Fruit fly (Drosophila melanogaster): ENCODE data around the gene beat-IIIa.

beat-IIIa gene

dm6 chr2L:17130795-17131194 lies at the start of gene beat-IIIa, which contains the start of gene CG34106:
Gene beat-IIIa (plus strand): TSS chr2L:17131024.
Gene CG34106 (plus strand): TSS chr2L:17131024.
- TF ChIP-seq h (optimal IDR thresholded peaks at IDR 0.05), result no peak
- TF ChIP-seq psq (optimal IDR thresholded peaks at IDR 0.05), result no peak
- TF ChIP-seq Myc (optimal IDR thresholded peaks at IDR 0.05), result no peak
- no peak for TF ChIP-seq ttk (optimal IDR thresholded peaks at IDR 0.05)
- no peak for TF ChIP-seq Sin3A (optimal IDR thresholded peaks at IDR 0.05)
- no peak for TF ChIP-seq insv (optimal IDR thresholded peaks at IDR 0.05)

DNA sequence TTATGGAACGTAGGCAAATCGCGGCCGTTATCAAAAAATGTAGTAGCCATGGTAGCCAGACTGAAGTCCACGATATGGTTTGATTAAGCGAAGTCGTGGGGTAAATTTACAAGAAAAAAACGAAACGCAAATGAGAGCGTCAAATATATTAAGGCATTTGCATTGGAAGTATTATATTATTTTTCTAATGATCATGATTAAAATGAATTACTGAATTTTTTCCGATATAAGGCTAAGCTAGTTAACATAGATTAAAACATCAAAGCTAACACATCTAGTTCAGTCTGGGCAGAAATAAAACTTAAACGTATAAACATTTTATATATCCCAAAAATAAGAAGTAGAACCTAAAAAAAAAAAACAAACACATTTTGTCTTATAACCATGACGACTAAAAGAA lies 43.5 kb upstream of the beat-IIIa start, which contains the start of gene CG12620:
CG12620 (plus strand) TSS at position 301 of the 400 bp plus-strand sequence.
- TF ChIP-seq ttk (optimal IDR thresholded peaks at IDR 0.05) (no peak), h (optimal IDR thresholded peaks at IDR 0.05) (no peak), Sin3A (optimal IDR thresholded peaks at IDR 0.05) (no peak), Myc (optimal IDR thresholded peaks at IDR 0.05) (no peak), psq (optimal IDR thresholded peaks at IDR 0.05) (no peak), insv (optimal IDR thresholded peaks at IDR 0.05) (no peak)

dm6 chr2L:17092737-17093136 lies 38.1 kb upstream of the beat-IIIa start:
- TF ChIP-seq h (optimal IDR thresholded peaks at IDR 0.05) (no peak), ttk (optimal IDR thresholded peaks at IDR 0.05) (no peak), Myc (optimal IDR thresholded peaks at IDR 0.05) (no peak), Sin3A (optimal IDR thresholded peaks at IDR 0.05) (no peak), insv (optimal IDR thresholded peaks at IDR 0.05) (no peak), psq (optimal IDR thresholded peaks at IDR 0.05) (no peak)

- no peak for TF ChIP-seq psq (optimal IDR thresholded peaks at IDR 0.05)
- no peak for TF ChIP-seq insv (optimal IDR thresholded peaks at IDR 0.05)
- TF ChIP-seq h (optimal IDR thresholded peaks at IDR 0.05), result no peak
- no peak for TF ChIP-seq ttk (optimal IDR thresholded peaks at IDR 0.05)
- TF ChIP-seq Sin3A (optimal IDR thresholded peaks at IDR 0.05), result no peak
- TF ChIP-seq Myc (optimal IDR thresholded peaks at IDR 0.05), result no peak
Observed at dm6 chr2L:17125861-17126260, 5.0 kb upstream of the beat-IIIa start, which contains the start of gene CG31784. Gene CG31784 (minus strand): TSS chr2L:17125961.

DNA sequence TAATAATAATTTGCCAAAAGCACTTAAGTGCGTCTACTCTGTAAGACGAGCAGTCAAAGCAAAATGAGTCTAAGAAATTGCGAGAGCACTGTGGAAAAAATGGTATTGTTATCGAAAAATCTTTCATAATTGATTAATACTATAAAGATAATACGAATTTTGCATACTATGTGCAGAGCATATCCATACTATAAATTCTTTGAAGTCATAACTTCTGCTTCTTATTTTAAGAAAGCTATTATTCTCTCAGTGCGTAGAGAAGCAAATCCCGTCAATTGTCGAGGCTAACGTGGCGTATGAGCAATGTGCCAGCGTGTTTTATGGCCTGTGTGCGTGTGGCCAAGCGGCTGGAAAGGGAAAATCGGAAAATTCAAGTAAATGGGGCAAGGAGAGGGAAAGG lies 28.8 kb downstream of the beat-IIIa start:
- TF ChIP-seq Myc (optimal IDR thresholded peaks at IDR 0.05) (no peak), insv (optimal IDR thresholded peaks at IDR 0.05) (no peak), psq (optimal IDR thresholded peaks at IDR 0.05) (no peak), Sin3A (optimal IDR thresholded peaks at IDR 0.05) (no peak), h (optimal IDR thresholded peaks at IDR 0.05) (no peak), ttk (optimal IDR thresholded peaks at IDR 0.05) (no peak)

- TF ChIP-seq Myc (optimal IDR thresholded peaks at IDR 0.05), result no peak
- TF ChIP-seq ttk (optimal IDR thresholded peaks at IDR 0.05), result no peak
- TF ChIP-seq psq (optimal IDR thresholded peaks at IDR 0.05), result no peak
- no peak for TF ChIP-seq insv (optimal IDR thresholded peaks at IDR 0.05)
- no peak for TF ChIP-seq h (optimal IDR thresholded peaks at IDR 0.05)
- TF ChIP-seq Sin3A (optimal IDR thresholded peaks at IDR 0.05), result no peak
Observed at dm6 chr2L:17163344-17163743, 32.5 kb downstream of the beat-IIIa start.

dm6 chr2L:17173181-17173580 lies 42.4 kb downstream of the beat-IIIa start, which contains the start of gene CG34169:
Gene CG34169 (plus strand): TSS chr2L:17173481.
- TF ChIP-seq psq (optimal IDR thresholded peaks at IDR 0.05), result no peak
- no peak for TF ChIP-seq Sin3A (optimal IDR thresholded peaks at IDR 0.05)
- no peak for TF ChIP-seq Myc (optimal IDR thresholded peaks at IDR 0.05)
- no peak for TF ChIP-seq ttk (optimal IDR thresholded peaks at IDR 0.05)
- no peak for TF ChIP-seq h (optimal IDR thresholded peaks at IDR 0.05)
- no peak for TF ChIP-seq insv (optimal IDR thresholded peaks at IDR 0.05)

DNA sequence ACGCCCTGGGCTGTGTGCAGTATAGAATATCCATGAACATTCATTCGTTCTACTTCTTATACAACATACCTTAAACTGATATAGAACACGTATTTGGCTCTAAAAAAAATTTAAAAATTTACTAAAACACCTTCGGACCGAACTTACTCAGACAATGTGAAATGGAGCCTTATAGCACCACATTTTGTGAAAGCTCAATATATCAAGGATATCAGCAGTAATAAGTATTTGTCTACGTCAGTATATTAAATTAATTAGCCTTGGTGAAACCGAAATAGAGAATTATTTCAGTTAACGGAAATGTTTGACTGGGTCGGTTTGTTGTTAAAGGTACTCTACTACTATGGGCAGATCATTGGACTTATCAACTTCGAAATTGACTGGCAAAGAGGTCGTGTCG lies 45.5 kb downstream of the beat-IIIa start, which contains the start of gene Gr36a:
Gr36a (plus strand) TSS at position 301 of the 400 bp plus-strand sequence.
- TF ChIP-seq Myc (optimal IDR thresholded peaks at IDR 0.05) (no peak), h (optimal IDR thresholded peaks at IDR 0.05) (no peak), Sin3A (optimal IDR thresholded peaks at IDR 0.05) (no peak), insv (optimal IDR thresholded peaks at IDR 0.05) (no peak), psq (optimal IDR thresholded peaks at IDR 0.05) (no peak), ttk (optimal IDR thresholded peaks at IDR 0.05) (no peak)

dm6 chr2L:17178472-17178871 lies 47.6 kb downstream of the beat-IIIa start, which contains the start of gene Gr36b:
Gene Gr36b (plus strand): TSS chr2L:17178772.
- TF ChIP-seq Myc (optimal IDR thresholded peaks at IDR 0.05) (no peak), Sin3A (optimal IDR thresholded peaks at IDR 0.05) (no peak), insv (optimal IDR thresholded peaks at IDR 0.05) (no peak), psq (optimal IDR thresholded peaks at IDR 0.05) (no peak), ttk (optimal IDR thresholded peaks at IDR 0.05) (no peak), h (optimal IDR thresholded peaks at IDR 0.05) (no peak)

dm6 chr2L:17180038-17180437 lies 49.2 kb downstream of the beat-IIIa start, which contains the start of gene Gr36c:
Gene Gr36c (plus strand): TSS chr2L:17180338.
- TF ChIP-seq insv (optimal IDR thresholded peaks at IDR 0.05) (no peak), ttk (optimal IDR thresholded peaks at IDR 0.05) (no peak), psq (optimal IDR thresholded peaks at IDR 0.05) (no peak), Sin3A (optimal IDR thresholded peaks at IDR 0.05) (no peak), Myc (optimal IDR thresholded peaks at IDR 0.05) (no peak), h (optimal IDR thresholded peaks at IDR 0.05) (no peak)

DNA sequence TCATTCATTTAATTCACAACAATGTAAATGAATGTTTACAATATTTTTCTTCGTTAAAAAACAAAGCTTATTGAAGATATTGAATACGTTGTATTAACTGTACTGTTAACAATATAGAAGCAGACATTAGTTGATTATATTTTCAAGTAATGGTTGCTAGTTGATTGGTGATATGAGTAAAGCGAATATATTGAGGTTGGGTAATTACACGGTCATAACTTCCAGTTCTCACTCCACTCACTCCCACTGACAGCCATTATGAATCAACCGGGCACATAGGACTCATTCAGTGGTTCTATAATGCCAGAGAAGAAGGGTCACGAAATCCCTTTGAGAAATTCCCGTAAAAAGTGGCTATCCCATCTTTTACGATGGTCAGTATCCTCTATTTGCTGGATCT lies 50.8 kb downstream of the beat-IIIa start, which contains the start of gene Grl36a:
Grl36a (plus strand) TSS at position 301 of the 400 bp plus-strand sequence.
- TF ChIP-seq psq (optimal IDR thresholded peaks at IDR 0.05), result no peak

DNA sequence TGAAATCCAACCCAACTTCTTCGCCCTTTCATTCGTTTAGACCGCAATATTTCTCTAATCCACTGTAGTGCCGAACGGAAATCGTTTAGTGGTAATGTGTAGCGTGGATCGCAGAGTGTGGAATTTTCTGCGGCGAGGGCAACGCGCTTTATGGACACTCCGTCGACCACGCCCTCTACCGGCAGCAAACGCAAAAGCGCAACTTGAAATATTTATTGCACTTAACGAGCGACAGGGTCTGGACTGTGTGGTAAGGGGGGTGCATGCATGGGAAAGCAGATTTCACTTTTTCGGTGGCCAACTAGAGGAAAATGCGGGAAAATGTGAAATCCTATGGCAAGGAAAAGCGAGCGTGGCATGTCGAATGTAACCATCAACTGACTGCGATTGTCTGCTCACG lies 64.4 kb downstream of the beat-IIIa start:
- TF ChIP-seq h (optimal IDR thresholded peaks at IDR 0.05), result no peak
- no peak for TF ChIP-seq insv (optimal IDR thresholded peaks at IDR 0.05)
- no peak for TF ChIP-seq psq (optimal IDR thresholded peaks at IDR 0.05)
- TF ChIP-seq Sin3A (optimal IDR thresholded peaks at IDR 0.05), result no peak
- no peak for TF ChIP-seq ttk (optimal IDR thresholded peaks at IDR 0.05)
- no peak for TF ChIP-seq Myc (optimal IDR thresholded peaks at IDR 0.05)

DNA sequence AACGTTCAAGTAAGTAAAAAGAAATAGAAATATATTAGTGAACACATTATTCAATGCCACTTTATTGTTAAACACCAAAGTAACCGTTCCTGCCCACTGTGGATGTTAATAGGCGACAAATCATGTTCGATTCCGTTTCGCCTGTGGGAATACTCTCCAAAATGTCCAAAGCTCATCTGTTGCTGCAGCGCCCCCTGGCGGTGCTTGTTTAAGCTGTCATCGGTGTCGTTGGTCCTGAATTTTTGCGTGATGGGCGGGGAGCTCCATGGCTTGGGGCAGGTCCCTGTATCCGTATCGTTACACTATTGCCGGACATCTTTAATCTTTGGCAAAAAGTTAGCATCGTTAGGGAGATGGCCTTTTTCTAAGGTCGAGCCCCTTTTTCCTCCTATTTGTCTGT lies 71.0 kb downstream of the beat-IIIa start:
- TF ChIP-seq h (optimal IDR thresholded peaks at IDR 0.05), result no peak
- no peak for TF ChIP-seq psq (optimal IDR thresholded peaks at IDR 0.05)
- no peak for TF ChIP-seq insv (optimal IDR thresholded peaks at IDR 0.05)
- TF ChIP-seq ttk (optimal IDR thresholded peaks at IDR 0.05), result no peak
- no peak for TF ChIP-seq Sin3A (optimal IDR thresholded peaks at IDR 0.05)
- TF ChIP-seq Myc (optimal IDR thresholded peaks at IDR 0.05), result no peak
